Worm (Caenorhabditis elegans) whole organism, L4 larva: ENCODE measurements around the gene dao-2.

ENCODE experiments used
- lin-15B ChIP-seq: fragments of 150-350 bp; sonication (generic microtip); optimal IDR thresholded peaks from 3 replicates; lab custom pipeline; 2014; ENCODE audit warnings: missing biosample characterization, missing genetic modification characterization
- pha-4 ChIP-seq, 2 experiments: fragments of 150-350 bp in 1 of 2; fragments of 200-800 bp in 1 of 2; sonication (Bioruptor generic) in 1 of 2; IDR thresholded peaks in 1 of 2; optimal IDR thresholded peaks in 1 of 2; 2 replicates each; pipeline versions ENCODE4 v1.3.6 to Lab custom; 2014 to 2022; ENCODE audit warnings: missing genetic modification characterization in 2 of 2, missing genetic modification reagents in 2 of 2, missing biosample characterization in 1 of 2, missing compliant biosample characterization in 1 of 2
- skn-1 ChIP-seq: fragments of 150-350 bp; optimal IDR thresholded peaks from 2 replicates; lab custom pipeline; 2014; ENCODE audit warnings: missing biosample characterization, missing genetic modification characterization
- unc-130 ChIP-seq: sonication (generic microtip); optimal IDR thresholded peaks from 2 replicates; lab custom pipeline; 2016; ENCODE audit warnings: missing genetic modification reagents, missing genetic modification characterization, missing compliant biosample characterization

DNA sequence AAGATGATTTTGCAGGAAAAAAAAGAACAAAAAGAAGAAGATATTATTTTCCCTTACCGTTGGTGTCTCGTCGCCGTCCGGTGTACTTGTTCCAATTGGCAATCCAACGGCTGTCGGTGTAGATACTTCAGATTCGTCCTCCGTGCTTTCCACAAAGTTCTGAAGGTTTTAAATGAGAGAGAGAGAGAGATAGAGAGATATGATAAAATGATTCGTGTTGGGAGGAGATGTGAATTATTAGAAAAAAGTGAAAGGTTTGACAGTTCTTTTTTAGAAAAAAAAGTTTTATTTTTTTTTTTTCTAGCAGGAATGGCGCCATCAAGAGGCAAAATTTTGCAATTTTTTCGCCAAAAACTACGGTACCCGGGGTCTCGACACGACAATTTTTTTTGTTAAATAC is 37.5 kb downstream of the dao-2 start:
- TF ChIP-seq skn-1 (tag; lab: Kevin White, UChicago) (no peak), unc-130 (no peak), lin-15B (tag; lab: Kevin White, UChicago) (no peak), pha-4 (GFP tag; IDR thresholded peaks at IDR 0.05; lab: Robert Waterston, UW) (no peak), pha-4 (tag; optimal IDR thresholded peaks at IDR 0.05; lab: Kevin White, UChicago) (no peak)
